Worm (Caenorhabditis elegans): Measurements from ENCODE around the gene zip-7.

DNA sequence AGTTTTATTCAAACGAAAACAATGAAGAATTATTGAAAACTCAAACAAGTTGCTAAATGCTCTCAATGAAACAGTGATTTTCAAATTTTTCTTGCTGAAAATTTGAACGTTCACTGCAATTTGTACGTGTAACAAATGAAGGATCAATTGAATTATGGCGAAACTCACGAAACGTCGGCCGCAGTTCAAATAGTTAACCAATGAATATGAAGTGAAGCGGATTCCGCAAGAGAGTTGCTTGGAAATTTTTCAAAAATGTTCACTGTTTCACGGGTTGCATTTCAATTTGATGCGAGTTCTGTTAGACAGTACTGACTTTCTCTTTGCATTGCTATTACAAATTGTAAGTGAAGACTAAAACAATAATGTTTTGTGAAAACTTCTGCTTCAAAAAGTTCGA lies 29.4 kb upstream of the zip-7 start:
- TF ChIP-seq pha-4 (GFP tag; IDR thresholded peaks at IDR 0.05), result no peak
- TF ChIP-seq pha-4 (tag; optimal IDR thresholded peaks at IDR 0.05), result no peak
- TF ChIP-seq nhr-41 (GFP tag; IDR thresholded peaks at IDR 0.05), result no peak

All from whole organism, L4 larva.